Fruit fly (Drosophila melanogaster) whole organism, embryonic: ENCODE results near the gene Rpn9.

ENCODE experiments used
- CG10366 ChIP-seq: fragments of 200-800 bp; sonication (Bioruptor generic); IDR thresholded peaks from 2 replicates; pipeline ENCODE4 v1.3.6; 2022; ENCODE audit warnings: missing biosample characterization, missing genetic modification characterization
- CG2712 ChIP-seq: fragments of 200-800 bp; optimal IDR thresholded peaks from 3 replicates; lab custom pipeline; 2019; ENCODE audit warnings: missing biosample characterization, mild to moderate bottlenecking, missing genetic modification characterization, moderate library complexity
- CG2889 ChIP-seq: fragments of 200-800 bp; sonication (Bioruptor generic); IDR thresholded peaks from 3 replicates; pipeline ENCODE4 v1.3.6; 2022; ENCODE audit warnings: missing biosample characterization, missing genetic modification characterization
- CG6813 ChIP-seq: fragments of 200-800 bp; sonication (Bioruptor generic); optimal IDR thresholded peaks from 2 replicates; lab custom pipeline; 2017; ENCODE audit warnings: missing biosample characterization, missing genetic modification characterization, mild to moderate bottlenecking, moderate library complexity, missing genetic modification reagents
- HHEX ChIP-seq: fragments of 200-800 bp; sonication (Bioruptor generic); optimal IDR thresholded peaks from 3 replicates; lab custom pipeline; 2017; ENCODE audit warnings: missing biosample characterization, mild to moderate bottlenecking, missing genetic modification characterization, missing genetic modification reagents
- knrl ChIP-seq: fragments of 200-800 bp; sonication (Bioruptor generic); IDR thresholded peaks from 3 replicates; pipeline ENCODE4 v1.3.6; 2022; ENCODE audit warnings: missing biosample characterization, missing genetic modification characterization; ENCODE audit not compliant: partially characterized antibody
- nerfin-1 ChIP-seq: fragments of 200-800 bp; sonication (Bioruptor generic); optimal IDR thresholded peaks from 3 replicates; lab custom pipeline; 2019; ENCODE audit warnings: missing biosample characterization, mild to moderate bottlenecking, missing genetic modification characterization, moderate library complexity
- nom ChIP-seq: fragments of 200-800 bp; sonication (Bioruptor generic); optimal IDR thresholded peaks from 2 replicates; lab custom pipeline; 2017; ENCODE audit warnings: missing biosample characterization, missing genetic modification characterization, mild to moderate bottlenecking, moderate library complexity, missing genetic modification reagents
- pho ChIP-seq: fragments of 200-800 bp; sonication (Bioruptor generic); optimal IDR thresholded peaks from 2 replicates; lab custom pipeline; 2016; ENCODE audit warnings: missing biosample characterization, missing genetic modification characterization
- zen ChIP-seq: fragments of 200-800 bp; sonication (Bioruptor generic); optimal IDR thresholded peaks from 3 replicates; lab custom pipeline; 2018; ENCODE audit warnings: missing biosample characterization, mild to moderate bottlenecking, missing genetic modification characterization, moderate library complexity
- zf30C ChIP-seq: fragments of 200-800 bp; sonication (Bioruptor generic); optimal IDR thresholded peaks from 3 replicates; lab custom pipeline; 2018; ENCODE audit warnings: missing biosample characterization, mild to moderate bottlenecking, missing genetic modification characterization

dm6 chr3R:23730472-23730801, 2.8 kb downstream of the Rpn9 start:
- TF ChIP-seq CG2712 (tag; lab: Kevin White, UChicago) (no peak), HHEX (no peak), CG6813 (GFP tag; lab: Kevin White, UChicago) (no peak), nom (GFP tag; lab: Kevin White, UChicago) (no peak), pho (GFP tag; lab: Kevin White, UChicago) (no peak), zf30C (GFP tag; lab: Kevin White, UChicago) (no peak), CG2889 (no peak), knrl (GFP tag; lab: Robert Waterston, UW) (no peak), nerfin-1 (no peak), CG10366 (GFP tag; lab: Robert Waterston, UW) (no peak), zen (tag; lab: Kevin White, UChicago) (no peak)
